Worm (Caenorhabditis elegans) whole organism, L4 larva: ENCODE data around the gene srx-36.

ENCODE experiments used
- D1046.2 ChIP-seq: fragments of 200-800 bp; sonication (Bioruptor generic); IDR thresholded peaks from 2 replicates; pipeline ENCODE4 v1.3.6; 2022; ENCODE audit warnings: missing genetic modification characterization, missing compliant biosample characterization
- F10B5.3 ChIP-seq: sonication (generic microtip); optimal IDR thresholded peaks from 2 replicates; lab custom pipeline; 2016; ENCODE audit warnings: mild to moderate bottlenecking, missing genetic modification characterization, missing compliant biosample characterization
- F49E8.2 ChIP-seq: sonication (generic microtip); optimal IDR thresholded peaks from 2 replicates; lab custom pipeline; 2016; ENCODE audit warnings: missing compliant biosample characterization, mild to moderate bottlenecking, missing genetic modification characterization, borderline replicate concordance
- T20F7.1 ChIP-seq: fragments of 200-800 bp; sonication (Bioruptor generic); optimal IDR thresholded peaks from 2 replicates; lab custom pipeline; 2018; ENCODE audit warnings: mild to moderate bottlenecking, missing genetic modification characterization, missing compliant biosample characterization
- T26A8.4 ChIP-seq: fragments of 200-800 bp; sonication (Bioruptor generic); IDR thresholded peaks from 2 replicates; pipeline ENCODE4 v1.3.6; 2022; ENCODE audit warnings: missing genetic modification characterization, missing compliant biosample characterization
- Y5F2A.4 ChIP-seq: fragments of 200-800 bp; sonication (Bioruptor generic); optimal IDR thresholded peaks from 2 replicates; lab custom pipeline; 2018; ENCODE audit warnings: mild to moderate bottlenecking, missing genetic modification characterization, missing compliant biosample characterization
- ZK337.2 ChIP-seq: fragments of 200-800 bp; sonication (Bioruptor generic); IDR thresholded peaks from 2 replicates; pipeline ENCODE4 v1.3.6; 2022; ENCODE audit warnings: missing genetic modification reagents, missing genetic modification characterization, missing compliant biosample characterization
- aha-1 ChIP-seq: fragments of 150-350 bp; peaks from one replicate; lab custom pipeline; 2014; ENCODE audit warnings: missing biosample characterization, missing genetic modification characterization
- aly-2 ChIP-seq: sonication (generic microtip); optimal IDR thresholded peaks from 2 replicates; lab custom pipeline; 2018; ENCODE audit warnings: missing biosample characterization, missing genetic modification characterization
- ama-1 ChIP-seq: fragments of 150-350 bp; optimal IDR thresholded peaks from 2 replicates; lab custom pipeline; 2014; ENCODE audit warnings: inconsistent platforms, mixed read lengths
- arid-1 ChIP-seq: fragments of 200-800 bp; sonication (Bioruptor generic); conservative IDR thresholded peaks from 2 replicates; pipeline ENCODE4 v1.3.6; 2022; ENCODE audit warnings: missing genetic modification reagents, missing genetic modification characterization, missing compliant biosample characterization
- attf-4 ChIP-seq: sonication (generic microtip); optimal IDR thresholded peaks from 3 replicates; lab custom pipeline; 2017; ENCODE audit warnings: missing biosample characterization, missing genetic modification characterization
- ceh-44 ChIP-seq: fragments of 200-800 bp; sonication (Bioruptor generic); IDR thresholded peaks from 2 replicates; pipeline ENCODE4 v1.3.6; 2022; ENCODE audit warnings: missing genetic modification reagents, missing genetic modification characterization, missing compliant biosample characterization
- cey-2 ChIP-seq: sonication (generic microtip); optimal IDR thresholded peaks from 3 replicates; lab custom pipeline; 2017; ENCODE audit warnings: missing genetic modification characterization, mild to moderate bottlenecking, missing compliant biosample characterization, antibody characterized with exemption, borderline replicate concordance; ENCODE audit not compliant: insufficient read depth
- daf-8 ChIP-seq: fragments of 200-800 bp; sonication (Bioruptor generic); IDR thresholded peaks from 2 replicates; pipeline ENCODE4 v1.3.6; 2022; ENCODE audit warnings: missing genetic modification characterization, missing compliant biosample characterization
- duxl-1 ChIP-seq: sonication (generic microtip); optimal IDR thresholded peaks from 2 replicates; lab custom pipeline; 2016; ENCODE audit warnings: mild to moderate bottlenecking, missing genetic modification characterization, moderate library complexity, missing compliant biosample characterization; ENCODE audit not compliant: poor library complexity
- egl-43 ChIP-seq: fragments of 200-800 bp; sonication (Bioruptor generic); IDR thresholded peaks from 2 replicates; pipeline ENCODE4 v1.3.6; 2022; ENCODE audit warnings: missing genetic modification reagents, missing genetic modification characterization, missing compliant biosample characterization
- fos-1 ChIP-seq: fragments of 150-350 bp; optimal IDR thresholded peaks from 2 replicates; lab custom pipeline; 2014; ENCODE audit warnings: missing biosample characterization, missing genetic modification characterization
- hlh-30 ChIP-seq: sonication (generic microtip); optimal IDR thresholded peaks from 2 replicates; lab custom pipeline; 2017; ENCODE audit warnings: antibody characterized with exemption, mild to moderate bottlenecking, missing genetic modification characterization, missing compliant biosample characterization; ENCODE audit not compliant: insufficient read depth
- lim-7 ChIP-seq: fragments of 200-800 bp; sonication (Bioruptor generic); IDR thresholded peaks from 2 replicates; pipeline ENCODE4 v1.3.6; 2022; ENCODE audit warnings: missing genetic modification characterization, missing compliant biosample characterization
- lin-1 ChIP-seq: fragments of 200-800 bp; sonication (Bioruptor generic); IDR thresholded peaks from 2 replicates; pipeline ENCODE4 v1.3.6; 2022; ENCODE audit warnings: missing genetic modification reagents, missing genetic modification characterization, missing compliant biosample characterization
- lin-13 ChIP-seq: fragments of 150-350 bp; optimal IDR thresholded peaks from 2 replicates; lab custom pipeline; 2014; ENCODE audit warnings: missing biosample characterization, missing genetic modification reagents, missing genetic modification characterization
- lin-15B ChIP-seq: fragments of 150-350 bp; sonication (generic microtip); optimal IDR thresholded peaks from 3 replicates; lab custom pipeline; 2014; ENCODE audit warnings: missing biosample characterization, missing genetic modification characterization
- lin-29 ChIP-seq: fragments of 200-800 bp; sonication (Bioruptor generic); IDR thresholded peaks from 2 replicates; pipeline ENCODE4 v1.3.6; 2022; ENCODE audit warnings: missing genetic modification reagents, missing genetic modification characterization, missing compliant biosample characterization
- lin-38 ChIP-seq: fragments of 200-800 bp; sonication (Bioruptor generic); IDR thresholded peaks from 2 replicates; pipeline ENCODE4 v1.3.6; 2022; ENCODE audit warnings: missing genetic modification reagents, missing genetic modification characterization, missing compliant biosample characterization
- lir-3 ChIP-seq: sonication (generic microtip); optimal IDR thresholded peaks from 2 replicates; lab custom pipeline; 2016; ENCODE audit warnings: mild to moderate bottlenecking, missing genetic modification characterization, missing compliant biosample characterization
- madf-5 ChIP-seq, 2 experiments: fragments of 200-800 bp; sonication (Bioruptor generic); IDR thresholded peaks; 2 replicates each; pipeline ENCODE4 v1.3.6; 2022; ENCODE audit warnings: missing compliant biosample characterization in 2 of 2, missing genetic modification characterization in 2 of 2
- madf-9 ChIP-seq: fragments of 200-800 bp; sonication (Bioruptor generic); conservative IDR thresholded peaks from 2 replicates; pipeline ENCODE4 v1.3.6; 2022; ENCODE audit warnings: missing genetic modification reagents, missing genetic modification characterization, missing compliant biosample characterization
- mdt-29 ChIP-seq: fragments of 200-800 bp; sonication (Bioruptor generic); IDR thresholded peaks from 2 replicates; pipeline ENCODE4 v1.3.6; 2022; ENCODE audit warnings: missing genetic modification reagents, missing genetic modification characterization, missing compliant biosample characterization
- mep-1 ChIP-seq: fragments of 150-350 bp; sonication (generic microtip); optimal IDR thresholded peaks from 3 replicates; lab custom pipeline; 2014; ENCODE audit warnings: missing biosample characterization, missing genetic modification characterization
- mes-2 ChIP-seq: sonication (generic microtip); optimal IDR thresholded peaks from 2 replicates; lab custom pipeline; 2016; ENCODE audit warnings: missing genotype, mild to moderate bottlenecking, missing genetic modification characterization, missing compliant biosample characterization; ENCODE audit not compliant: poor library complexity, severe bottlenecking
- mxl-2 ChIP-seq: fragments of 200-800 bp; sonication (Bioruptor generic); conservative IDR thresholded peaks from 2 replicates; pipeline ENCODE4 v1.3.6; 2022; ENCODE audit warnings: missing genetic modification reagents, missing genetic modification characterization, missing compliant biosample characterization
- nhr-10 ChIP-seq: fragments of 150-350 bp; optimal IDR thresholded peaks from 2 replicates; lab custom pipeline; 2014; ENCODE audit warnings: missing biosample characterization, missing genetic modification characterization
- nhr-102 ChIP-seq: sonication (generic microtip); optimal IDR thresholded peaks from 2 replicates; lab custom pipeline; 2016; ENCODE audit warnings: mild to moderate bottlenecking, missing genetic modification characterization, moderate library complexity, missing compliant biosample characterization
- nhr-111 ChIP-seq: fragments of 200-800 bp; sonication (Bioruptor generic); optimal IDR thresholded peaks from 2 replicates; lab custom pipeline; 2018; ENCODE audit warnings: mild to moderate bottlenecking, missing genetic modification characterization, missing compliant biosample characterization
- nhr-237 ChIP-seq: sonication (generic microtip); optimal IDR thresholded peaks from 2 replicates; lab custom pipeline; 2017; ENCODE audit warnings: missing biosample characterization, missing genetic modification characterization
- nhr-25 ChIP-seq: sonication (generic microtip); optimal IDR thresholded peaks from 2 replicates; lab custom pipeline; 2017; ENCODE audit warnings: missing genetic modification characterization, mild to moderate bottlenecking, missing compliant biosample characterization, antibody characterized with exemption, moderate library complexity, borderline replicate concordance; ENCODE audit not compliant: insufficient read depth
- nhr-48 ChIP-seq: sonication (generic microtip); optimal IDR thresholded peaks from 2 replicates; lab custom pipeline; 2016; ENCODE audit warnings: mild to moderate bottlenecking, missing genetic modification characterization, missing compliant biosample characterization
- nhr-6 ChIP-seq: fragments of 150-350 bp; optimal IDR thresholded peaks from 2 replicates; lab custom pipeline; 2014; ENCODE audit warnings: missing biosample characterization, missing genetic modification characterization
- nhr-77 ChIP-seq: fragments of 150-350 bp; optimal IDR thresholded peaks from 2 replicates; lab custom pipeline; 2014; ENCODE audit warnings: missing biosample characterization, missing genetic modification characterization
- pha-4 ChIP-seq, 2 experiments: fragments of 150-350 bp in 1 of 2; fragments of 200-800 bp in 1 of 2; sonication (Bioruptor generic) in 1 of 2; IDR thresholded peaks in 1 of 2; optimal IDR thresholded peaks in 1 of 2; 2 replicates each; pipeline versions ENCODE4 v1.3.6 to Lab custom; 2014 to 2022; ENCODE audit warnings: missing genetic modification characterization in 2 of 2, missing genetic modification reagents in 2 of 2, missing biosample characterization in 1 of 2, missing compliant biosample characterization in 1 of 2
- set-16 ChIP-seq: fragments of 200-800 bp; sonication (Bioruptor generic); IDR thresholded peaks from 2 replicates; pipeline ENCODE4 v1.3.6; 2022; ENCODE audit warnings: missing genetic modification reagents, missing genetic modification characterization, missing compliant biosample characterization
- snpc-1.2 ChIP-seq: fragments of 200-800 bp; sonication (Bioruptor generic); IDR thresholded peaks from 2 replicates; pipeline ENCODE4 v1.3.6; 2022; ENCODE audit warnings: missing genetic modification reagents, missing genetic modification characterization, missing compliant biosample characterization
- snpc-4 ChIP-seq: fragments of 150-350 bp; optimal IDR thresholded peaks from 2 replicates; lab custom pipeline; 2014; ENCODE audit warnings: missing biosample characterization, missing genetic modification characterization
- spr-1 ChIP-seq: sonication (generic microtip); optimal IDR thresholded peaks from 2 replicates; lab custom pipeline; 2016; ENCODE audit warnings: mild to moderate bottlenecking, missing genetic modification characterization, missing compliant biosample characterization
- spr-3 ChIP-seq: fragments of 200-800 bp; sonication (Bioruptor generic); optimal IDR thresholded peaks from 2 replicates; lab custom pipeline; 2018; ENCODE audit warnings: mild to moderate bottlenecking, missing genetic modification characterization, missing compliant biosample characterization
- tra-1 ChIP-seq: fragments of 200-800 bp; sonication (Bioruptor generic); IDR thresholded peaks from 2 replicates; pipeline ENCODE4 v1.3.6; 2022; ENCODE audit warnings: missing genetic modification reagents, missing genetic modification characterization, missing compliant biosample characterization
- unc-62 ChIP-seq, 3 experiments: fragments of 150-350 bp in 1 of 3; sonication (generic microtip); optimal IDR thresholded peaks in 2 of 3; peaks in 1 of 3; 1 replicate in 1 of 3; 2 replicates in 2 of 3; lab custom pipeline; 2014 to 2017; ENCODE audit warnings: missing biosample characterization in 3 of 3, missing genetic modification characterization in 3 of 3, missing genetic modification reagents in 3 of 3, missing genotype in 1 of 3
- ztf-11 ChIP-seq: fragments of 150-350 bp; optimal IDR thresholded peaks from 2 replicates; lab custom pipeline; 2014; ENCODE audit warnings: missing biosample characterization, missing genetic modification characterization

The srx-36 gene

DNA sequence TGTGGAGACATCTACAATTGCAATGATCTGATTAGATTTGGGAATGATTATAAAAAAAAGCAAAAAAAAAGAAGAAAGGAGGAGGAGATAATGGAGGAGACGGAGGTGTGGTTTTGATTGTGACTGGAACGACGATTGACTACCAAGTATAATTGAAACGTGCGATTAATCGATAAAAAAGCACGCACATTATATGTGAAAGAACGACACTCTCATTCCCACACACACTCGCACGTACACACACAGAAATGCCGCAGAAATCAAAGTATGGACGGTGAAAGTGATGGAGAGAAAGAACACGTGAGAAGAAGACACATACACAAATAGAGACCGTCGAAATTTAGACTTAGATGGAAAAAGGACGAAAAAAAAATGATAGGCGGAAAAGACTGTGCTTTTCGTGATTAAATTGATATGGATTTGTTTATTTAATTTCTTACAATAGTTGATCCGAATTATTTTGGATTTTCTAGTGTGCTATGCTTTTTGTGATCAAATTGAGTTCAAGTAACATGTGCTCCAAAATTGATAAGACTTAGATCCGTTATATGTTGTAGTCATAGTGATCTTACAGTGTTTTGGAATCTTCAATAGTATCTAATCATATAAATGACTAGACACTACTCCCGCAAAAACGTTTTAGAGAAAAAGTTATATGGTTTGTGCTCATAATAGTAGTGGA is 37.0 kb downstream of the srx-36 start, which contains the start of gene nhr-135 (continued):
- TF ChIP-seq lin-1 (peak; percentile 62; the same call in 1 of the 2 replicates), lin-38 (GFP tag; lab: Robert Waterston, UW) (no peak), nhr-48 (tag; lab: Kevin White, UChicago) (peak; percentile 89), F49E8.2 (no peak), snpc-1.2 (GFP tag; lab: Robert Waterston, UW) (no peak), duxl-1 (tag; lab: Kevin White, UChicago) (peak; percentile 46), unc-62 (GFP tag; optimal IDR thresholded peaks at IDR 0.05 in 1 of 2; lab: Kevin White, UChicago) (peak in 1 of 2 experiments; percentile 32), unc-62 (tag; optimal IDR thresholded peaks at IDR 0.05; lab: Kevin White, UChicago) (no peak), nhr-25 (tag; lab: Kevin White, UChicago) (peak; percentile 24), hlh-30 (tag; lab: Kevin White, UChicago) (peak; percentile 90), ama-1 (no peak), nhr-10 (tag; lab: Kevin White, UChicago) (peak; percentile 70), mxl-2 (GFP tag; lab: Robert Waterston, UW) (no peak), F10B5.3 (tag; lab: Kevin White, UChicago) (no peak), fos-1 (tag; lab: Kevin White, UChicago) (peak; percentile 0), tra-1 (peak; percentile 76; the same call in 1 of the 2 replicates), lin-29 (GFP tag; lab: Robert Waterston, UW) (no peak), nhr-6 (tag; lab: Kevin White, UChicago) (peak; percentile 6), mdt-29 (GFP tag; lab: Robert Waterston, UW) (no peak), set-16 (no peak), mep-1 (peak; percentile 72), ZK337.2 (GFP tag; lab: Robert Waterston, UW) (no peak), T26A8.4 (GFP tag; lab: Robert Waterston, UW) (no peak), lir-3 (no peak), nhr-102 (tag; lab: Kevin White, UChicago) (peak; percentile 90), ceh-44 (GFP tag; lab: Robert Waterston, UW) (no peak), T20F7.1 (no peak), pha-4 (GFP tag; IDR thresholded peaks at IDR 0.05; lab: Robert Waterston, UW) (no peak), pha-4 (tag; optimal IDR thresholded peaks at IDR 0.05; lab: Kevin White, UChicago) (no peak), spr-1 (tag; lab: Kevin White, UChicago) (peak; percentile 7), mes-2 (tag; lab: Kevin White, UChicago) (peak; percentile 57), spr-3 (no peak), aha-1 (peak; percentile 98), nhr-111 (GFP tag; lab: Kevin White, UChicago) (no peak), lin-13 (GFP tag; lab: Kevin White, UChicago) (no peak), ztf-11 (tag; lab: Kevin White, UChicago) (no peak), egl-43 (GFP tag; lab: Robert Waterston, UW) (no peak), lim-7 (no peak), madf-5 (GFP tag; IDR thresholded peaks at IDR 0.05; lab: Robert Waterston, UW) (no peak), aly-2 (no peak), snpc-4 (no peak), D1046.2 (no peak), nhr-77 (tag; lab: Kevin White, UChicago) (peak; percentile 98), madf-9 (GFP tag; lab: Robert Waterston, UW) (no peak), Y5F2A.4 (GFP tag; lab: Kevin White, UChicago) (no peak), daf-8 (GFP tag; lab: Robert Waterston, UW) (no peak), nhr-237 (tag; lab: Kevin White, UChicago) (no peak), lin-15B (no peak), cey-2 (peak; percentile 5), arid-1 (GFP tag; lab: Robert Waterston, UW) (no peak), attf-4 (tag; lab: Kevin White, UChicago) (no peak)
